Fruit fly (Drosophila melanogaster) whole organism, prepupa: ENCODE measurements around the gene CG31454.
A peak's percentile ranks its signal among the peaks of the same experiment; 100 is the strongest.

Experiments used
- CG15336 ChIP-seq: fragments of 200-800 bp; sonication (Bioruptor generic); IDR thresholded peaks from 2 replicates; pipeline ENCODE4 v1.3.6; 2022; ENCODE audit warnings: missing biosample characterization, missing genetic modification characterization
- CG31627 ChIP-seq: fragments of 200-800 bp; sonication (Bioruptor generic); optimal IDR thresholded peaks from 3 replicates; lab custom pipeline; 2016; ENCODE audit warnings: missing biosample characterization, missing genetic modification characterization
- Hr39 ChIP-seq: fragments of 200-800 bp; sonication (Bioruptor generic); optimal IDR thresholded peaks from 2 replicates; lab custom pipeline; 2016; ENCODE audit warnings: missing biosample characterization, missing genetic modification characterization
- Hr4 ChIP-seq: fragments of 200-800 bp; sonication (Bioruptor generic); optimal IDR thresholded peaks from 3 replicates; lab custom pipeline; 2016; ENCODE audit warnings: missing biosample characterization, missing genetic modification characterization
- Lpt ChIP-seq: fragments of 200-800 bp; sonication (Bioruptor generic); optimal IDR thresholded peaks from 3 replicates; lab custom pipeline; 2016; ENCODE audit warnings: missing biosample characterization, missing genetic modification characterization
- Smox ChIP-seq: fragments of 200-800 bp; sonication (Bioruptor generic); optimal IDR thresholded peaks from 3 replicates; lab custom pipeline; 2016; ENCODE audit warnings: missing biosample characterization, missing genetic modification characterization
- Sox15 ChIP-seq: fragments of 200-800 bp; sonication (Bioruptor generic); optimal IDR thresholded peaks from 3 replicates; lab custom pipeline; 2016; ENCODE audit warnings: missing biosample characterization, missing genetic modification characterization
- fd85E ChIP-seq: fragments of 200-800 bp; sonication (Bioruptor generic); optimal IDR thresholded peaks from 3 replicates; lab custom pipeline; 2016; ENCODE audit warnings: missing biosample characterization, missing genetic modification characterization
- svp ChIP-seq: fragments of 200-800 bp; sonication (Bioruptor generic); peaks from one replicate; lab custom pipeline; 2016; ENCODE audit warnings: missing biosample characterization, missing genetic modification characterization
- topi ChIP-seq: fragments of 200-800 bp; sonication (Bioruptor generic); optimal IDR thresholded peaks from 3 replicates; lab custom pipeline; 2016; ENCODE audit warnings: missing biosample characterization, missing genetic modification characterization

- TF ChIP-seq Smox, result peak; percentile 1
- TF ChIP-seq svp, result no peak
- TF ChIP-seq fd85E (GFP tag; lab: Kevin White, UChicago), result no peak
- peak; percentile 25 for TF ChIP-seq Hr4 (GFP tag; lab: Kevin White, UChicago)
- TF ChIP-seq CG31627 (GFP tag; lab: Kevin White, UChicago), result peak; percentile 44
- peak; percentile 15 for TF ChIP-seq Sox15 (GFP tag; lab: Kevin White, UChicago)
- no peak for TF ChIP-seq Lpt (GFP tag; lab: Kevin White, UChicago)
- peak; percentile 48 for TF ChIP-seq Hr39 (GFP tag; lab: Kevin White, UChicago)
- no peak for TF ChIP-seq topi (GFP tag; lab: Kevin White, UChicago)
- TF ChIP-seq CG15336, result no peak
Measured at dm6 chr3R:8563774-8564173, 42.3 kb downstream of the CG31454 start, which contains the start of gene Cenp-C.
